Worm (Caenorhabditis elegans): Measurements from ENCODE around the gene let-4.

Gene let-4

ce11 chrX:14607770-14608169 is 30.0 kb downstream of the let-4 start:
- TF ChIP-seq ceh-34 (tag; optimal IDR thresholded peaks at IDR 0.05) (no peak), mec-3 (tag; optimal IDR thresholded peaks at IDR 0.05; ENCODE audit: borderline replicate concordance) (no peak), unc-42 (tag; optimal IDR thresholded peaks at IDR 0.05) (no peak), elt-2 (tag; optimal IDR thresholded peaks at IDR 0.05) (no peak), fkh-6 (tag; optimal IDR thresholded peaks at IDR 0.05) (no peak), F13H6.1 (tag; optimal IDR thresholded peaks at IDR 0.05) (no peak), sox-4 (tag; optimal IDR thresholded peaks at IDR 0.05) (no peak), madf-2 (tag; optimal IDR thresholded peaks at IDR 0.05) (no peak)

- no peak for TF ChIP-seq K09A11.1 (tag; optimal IDR thresholded peaks at IDR 0.05; ENCODE audit: insufficient read depth)
- TF ChIP-seq ceh-31 (tag; optimal IDR thresholded peaks at IDR 0.05) = peak; percentile 75
- peak; percentile 45 for TF ChIP-seq nfya-1 (tag; optimal IDR thresholded peaks at IDR 0.05)
- peak; percentile 57 for TF ChIP-seq unc-55 (GFP tag; optimal IDR thresholded peaks at IDR 0.05)
- no peak for TF ChIP-seq pha-4 (tag; optimal IDR thresholded peaks at IDR 0.05)
- peak; percentile 43 for TF ChIP-seq ref-2 (tag; optimal IDR thresholded peaks at IDR 0.05)
- peak; percentile 57 for TF ChIP-seq tbx-2 (tag; optimal IDR thresholded peaks at IDR 0.05)
- TF ChIP-seq sox-2 (GFP tag; IDR thresholded peaks at IDR 0.05) = no peak
- no peak for TF ChIP-seq odd-2 (tag; optimal IDR thresholded peaks at IDR 0.05)
- no peak for TF ChIP-seq dve-1 (tag; optimal IDR thresholded peaks at IDR 0.05)
- no peak for TF ChIP-seq gmeb-2 (tag; optimal IDR thresholded peaks at IDR 0.05)
- TF ChIP-seq pros-1 (tag; optimal IDR thresholded peaks at IDR 0.05) = peak; percentile 1
- no peak for TF ChIP-seq tbx-7 (tag; optimal IDR thresholded peaks at IDR 0.05)
- no peak for TF ChIP-seq pag-3 (tag; optimal IDR thresholded peaks at IDR 0.05; ENCODE audit: borderline replicate concordance)
- no peak for TF ChIP-seq mec-3 (tag; optimal IDR thresholded peaks at IDR 0.05; ENCODE audit: borderline replicate concordance)
- TF ChIP-seq C38D4.7 (GFP tag; optimal IDR thresholded peaks at IDR 0.05) = no peak
- TF ChIP-seq ceh-24 (tag; optimal IDR thresholded peaks at IDR 0.05) = no peak
- no peak for TF ChIP-seq syd-9 (tag; optimal IDR thresholded peaks at IDR 0.05)
- no peak for TF ChIP-seq ama-1 (optimal IDR thresholded peaks at IDR 0.05)
- no peak for TF ChIP-seq hlh-8 (tag; optimal IDR thresholded peaks at IDR 0.05)
- no peak for TF ChIP-seq sox-4 (tag; optimal IDR thresholded peaks at IDR 0.05)
- peak; percentile 18 for TF ChIP-seq sdc-2 (tag; optimal IDR thresholded peaks at IDR 0.05)
- TF ChIP-seq ceh-30 (tag; optimal IDR thresholded peaks at IDR 0.05) = no peak
- TF ChIP-seq ceh-34 (tag; optimal IDR thresholded peaks at IDR 0.05) = peak; percentile 31
- TF ChIP-seq hlh-15 (tag; optimal IDR thresholded peaks at IDR 0.05) = no peak
- no peak for TF ChIP-seq nhr-232 (tag; optimal IDR thresholded peaks at IDR 0.05)
- TF ChIP-seq fkh-6 (tag; optimal IDR thresholded peaks at IDR 0.05) = no peak
- TF ChIP-seq F13H6.1 (tag; optimal IDR thresholded peaks at IDR 0.05) = no peak
- TF ChIP-seq ceh-18 (tag; optimal IDR thresholded peaks at IDR 0.05) = peak; percentile 61
- TF ChIP-seq ceh-9 (tag; optimal IDR thresholded peaks at IDR 0.05) = no peak
- TF ChIP-seq ceh-22 (tag; optimal IDR thresholded peaks at IDR 0.05) = no peak
- TF ChIP-seq ceh-2 (tag; optimal IDR thresholded peaks at IDR 0.05) = no peak
- no peak for TF ChIP-seq ets-4 (tag; optimal IDR thresholded peaks at IDR 0.05)
- TF ChIP-seq hlh-30 (tag; optimal IDR thresholded peaks at IDR 0.05; ENCODE audit: insufficient read depth) = peak; percentile 21
- TF ChIP-seq eyg-1 (tag; optimal IDR thresholded peaks at IDR 0.05) = no peak
- no peak for TF ChIP-seq pat-9 (tag; optimal IDR thresholded peaks at IDR 0.05)
- no peak for TF ChIP-seq ztf-16 (tag; optimal IDR thresholded peaks at IDR 0.05)
Measured at ce11 chrX:14610093-14610763, 32.5 kb downstream of the let-4 start.

DNA sequence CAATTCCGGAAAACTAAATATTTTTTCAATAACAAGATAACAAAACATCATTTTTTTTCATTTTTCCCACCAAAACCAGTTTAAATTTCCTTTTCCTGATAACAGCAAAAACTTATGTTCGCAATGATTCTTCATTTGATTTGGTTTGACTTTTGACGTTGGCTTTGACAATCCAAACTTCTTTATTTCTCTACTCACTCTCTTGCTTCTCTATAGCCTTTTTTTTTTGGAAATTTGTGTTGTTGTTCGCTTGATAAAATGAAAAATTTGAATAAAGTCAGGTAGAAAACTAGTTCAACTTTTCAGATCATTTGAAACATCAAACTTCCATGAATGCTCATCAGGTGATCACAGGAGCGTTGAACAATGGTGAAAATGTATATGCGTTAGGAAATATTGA is 33.3 kb downstream of the let-4 start, which contains the start of gene rbc-1:
Gene rbc-1, plus strand, starts transcription at position 301 of the 400 bp plus-strand sequence.
- TF ChIP-seq pha-4 (tag; optimal IDR thresholded peaks at IDR 0.05) (no peak), ztf-16 (tag; optimal IDR thresholded peaks at IDR 0.05) (no peak), ceh-34 (tag; optimal IDR thresholded peaks at IDR 0.05) (no peak), fkh-6 (tag; optimal IDR thresholded peaks at IDR 0.05) (no peak), C38D4.7 (GFP tag; optimal IDR thresholded peaks at IDR 0.05) (no peak), che-1 (tag; optimal IDR thresholded peaks at IDR 0.05) (no peak), hlh-15 (tag; optimal IDR thresholded peaks at IDR 0.05) (no peak), pax-1 (tag; optimal IDR thresholded peaks at IDR 0.05) (no peak), nfya-1 (tag; optimal IDR thresholded peaks at IDR 0.05) (no peak), pha-2 (tag; optimal IDR thresholded peaks at IDR 0.05) (no peak)
